Fruit fly (Drosophila melanogaster): ENCODE measurements around the gene CG17219.
A peak's percentile ranks its signal among the peaks of the same experiment; 100 is the strongest.

dm6 chr2L:2999113-2999512 lies 29.9 kb upstream of the CG17219 start, which contains the start of gene Ccdc85:
- TF ChIP-seq fd85E (GFP tag; optimal IDR thresholded peaks at IDR 0.05): no peak
- no peak for TF ChIP-seq CG6808 (GFP tag; optimal IDR thresholded peaks at IDR 0.05)
- TF ChIP-seq CG1621 (tag; optimal IDR thresholded peaks at IDR 0.05): peak; percentile 4
- no peak for TF ChIP-seq dac (GFP tag; optimal IDR thresholded peaks at IDR 0.05)
- TF ChIP-seq CG6163 (GFP tag; IDR thresholded peaks at IDR 0.05): 0 out of 3 replicates have a peak, but pooled peaks have one; percentile 7
- no peak for TF ChIP-seq Hr4 (GFP tag; optimal IDR thresholded peaks at IDR 0.05)
- TF ChIP-seq ss (GFP tag; optimal IDR thresholded peaks at IDR 0.05): no peak
- no peak for TF ChIP-seq lz (GFP tag; optimal IDR thresholded peaks at IDR 0.05)
